Worm (Caenorhabditis elegans) whole organism, L3 larva: ENCODE data around the gene M03D4.3.

Experiments
- ZK546.5 ChIP-seq: sonication (generic microtip); optimal IDR thresholded peaks from 2 replicates; lab custom pipeline; 2017; ENCODE audit warnings: missing biosample characterization, missing genetic modification characterization
- ceh-82 ChIP-seq: fragments of 150-350 bp; optimal IDR thresholded peaks from 2 replicates; lab custom pipeline; 2014; ENCODE audit warnings: missing biosample characterization, missing genetic modification characterization
- daf-12 ChIP-seq: fragments of 150-350 bp; optimal IDR thresholded peaks from 2 replicates; lab custom pipeline; 2014; ENCODE audit warnings: missing biosample characterization, missing genetic modification reagents, missing genetic modification characterization
- egl-27 ChIP-seq: sonication (generic microtip); optimal IDR thresholded peaks from 4 replicates; lab custom pipeline; 2017; ENCODE audit warnings: missing biosample characterization, missing genetic modification reagents, missing genetic modification characterization
- elt-2 ChIP-seq: sonication (generic microtip); optimal IDR thresholded peaks from 2 replicates; lab custom pipeline; 2016; ENCODE audit warnings: missing genetic modification reagents, mild to moderate bottlenecking, missing genetic modification characterization, missing compliant biosample characterization
- elt-3 ChIP-seq, 3 experiments: fragments of 150-350 bp in 1 of 3; sonication (generic microtip) in 2 of 3; optimal IDR thresholded peaks; 2 replicates in 2 of 3; 4 replicates in 1 of 3; lab custom pipeline; 2014 to 2017; ENCODE audit warnings: missing biosample characterization in 3 of 3, missing genetic modification characterization in 3 of 3
- fos-1 ChIP-seq: fragments of 150-350 bp; optimal IDR thresholded peaks from 2 replicates; lab custom pipeline; 2014; ENCODE audit warnings: missing biosample characterization, missing genetic modification characterization
- lin-39 ChIP-seq: fragments of 150-350 bp; optimal IDR thresholded peaks from 2 replicates; lab custom pipeline; 2018; ENCODE audit warnings: missing biosample characterization, missing genetic modification reagents, missing genetic modification characterization
- pha-4 ChIP-seq: fragments of 150-350 bp; optimal IDR thresholded peaks from 2 replicates; lab custom pipeline; 2014; ENCODE audit warnings: missing biosample characterization, missing genetic modification reagents, missing genetic modification characterization

DNA sequence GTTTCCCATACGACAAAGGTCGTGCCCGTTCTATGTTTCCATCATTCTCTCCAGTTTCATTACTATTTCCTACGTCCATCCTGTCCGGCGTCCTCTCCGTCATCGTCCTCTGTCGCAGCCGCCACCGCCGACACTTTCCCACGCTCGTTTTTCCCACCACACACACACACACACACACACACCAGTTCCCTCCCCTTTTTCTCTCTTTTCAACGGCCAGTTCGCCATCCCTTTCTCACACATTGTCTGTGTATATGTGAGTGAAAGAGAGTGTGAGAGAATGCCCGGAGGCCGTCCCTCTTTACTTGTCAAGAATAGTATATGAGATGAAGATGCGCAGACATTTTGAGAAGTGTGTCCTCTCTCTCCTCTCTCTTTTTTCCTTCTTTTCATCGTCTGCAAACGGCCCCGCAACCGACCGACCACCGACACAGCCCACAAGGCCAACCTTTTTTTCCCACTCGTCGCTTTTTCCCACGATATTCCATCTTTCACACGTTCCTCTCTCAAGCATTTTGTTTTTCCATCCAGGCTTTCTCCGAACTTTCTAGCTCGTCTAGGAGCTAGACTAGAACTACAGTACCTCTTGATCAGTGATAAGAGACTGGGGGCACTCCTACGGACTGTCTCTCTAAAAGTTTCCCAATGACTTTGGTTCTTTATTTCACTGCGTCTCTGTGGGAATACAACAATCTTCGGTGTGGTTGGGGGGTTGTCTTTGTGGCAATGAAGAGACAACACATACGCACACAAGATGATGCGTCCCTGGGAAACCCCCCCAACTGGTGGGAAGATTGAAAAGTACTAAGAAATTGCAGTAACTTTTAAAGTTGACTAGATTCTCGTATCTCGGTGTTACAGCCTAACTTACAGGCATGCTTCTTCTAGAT, 14.9 kb downstream of the M03D4.3 start:
- peak; percentile 61 for TF ChIP-seq pha-4 (tag; lab: Kevin White, UChicago)
- peak; percentile 65 for TF ChIP-seq elt-2 (tag; lab: Kevin White, UChicago)
- no peak for TF ChIP-seq ZK546.5
- peak; percentile 68 for TF ChIP-seq egl-27 (tag; lab: Kevin White, UChicago)
- TF ChIP-seq elt-3 (tag; optimal IDR thresholded peaks at IDR 0.05; lab: Kevin White, UChicago): peak in 1 of 3 experiments; percentile 13
- TF ChIP-seq fos-1: no peak
- peak; percentile 41 for TF ChIP-seq lin-39 (tag; lab: Kevin White, UChicago)
- no peak for TF ChIP-seq ceh-82 (tag; lab: Kevin White, UChicago)
- no peak for TF ChIP-seq daf-12 (tag; lab: Kevin White, UChicago)
